Fruit fly (Drosophila melanogaster): ENCODE data around the gene Akh.

Gene Akh

DNA sequence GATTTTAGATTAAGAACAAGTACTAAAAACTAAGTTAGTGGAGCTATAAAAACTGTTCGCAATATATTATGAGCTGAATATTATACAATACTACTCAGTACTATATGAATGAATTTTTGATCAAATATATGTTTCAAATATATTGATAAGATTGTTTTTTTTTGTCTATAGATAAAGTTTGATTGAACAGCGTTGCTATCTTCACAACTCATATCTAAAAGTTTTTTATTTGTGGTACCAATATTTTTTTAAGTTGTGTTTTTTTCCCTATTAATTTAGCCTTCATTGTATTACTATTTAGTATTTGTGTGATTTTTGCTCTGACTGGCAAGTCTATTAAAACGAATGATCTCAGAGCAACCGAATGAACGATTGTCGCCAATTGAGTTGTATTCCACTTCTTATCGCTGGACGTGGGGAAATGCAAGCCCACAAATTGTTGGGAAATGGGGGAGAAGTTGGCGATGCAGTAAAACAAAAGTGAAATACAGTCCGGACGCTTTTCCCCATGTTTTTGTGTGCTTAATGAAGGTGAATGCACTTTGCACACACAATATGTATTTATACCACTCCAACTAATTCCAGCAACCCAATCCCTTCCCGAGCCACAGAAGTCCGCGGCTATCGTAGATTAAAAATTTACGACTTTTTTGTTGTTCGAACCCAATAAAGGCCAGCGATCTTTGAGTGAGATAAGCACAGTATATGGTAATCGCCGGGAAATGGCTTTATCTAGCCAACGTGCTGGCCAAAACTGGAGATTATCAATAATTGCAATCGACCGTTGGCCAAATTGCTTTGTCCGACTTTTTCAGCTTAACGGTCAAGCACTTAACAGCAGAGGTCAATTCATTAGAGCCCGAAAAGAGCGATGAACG is 24.5 kb upstream of the Akh start:
- TF ChIP-seq lab (GFP tag; optimal IDR thresholded peaks at IDR 0.05): peak; percentile 13
- no peak for TF ChIP-seq Chrac-16 (GFP tag; optimal IDR thresholded peaks at IDR 0.05)
- TF ChIP-seq CG2120 (GFP tag; optimal IDR thresholded peaks at IDR 0.05): peak; percentile 18
- 0 out of 3 replicates have a peak, but pooled peaks have one; percentile 13 for TF ChIP-seq gce (GFP tag; IDR thresholded peaks at IDR 0.05)
- peak; percentile 9; the same call in 1 of the 2 replicates for TF ChIP-seq CG32532 (GFP tag; IDR thresholded peaks at IDR 0.05)
- peak; percentile 22 for TF ChIP-seq CG2875 (GFP tag; optimal IDR thresholded peaks at IDR 0.05)
- peak in 1 of 2 experiments; percentile 3 for TF ChIP-seq Hr51 (GFP tag; optimal IDR thresholded peaks at IDR 0.05)
- no peak for TF ChIP-seq Meics (GFP tag; optimal IDR thresholded peaks at IDR 0.05)
- TF ChIP-seq CG34376 (GFP tag; optimal IDR thresholded peaks at IDR 0.05): peak; percentile 12
- TF ChIP-seq CG2678 (tag; optimal IDR thresholded peaks at IDR 0.05): peak; percentile 13
- TF ChIP-seq bab2 (GFP tag; optimal IDR thresholded peaks at IDR 0.05): no peak
- TF ChIP-seq ci (GFP tag; IDR thresholded peaks at IDR 0.05): peak; percentile 55; the same call in 2 of the 3 replicates
- TF ChIP-seq sc (optimal IDR thresholded peaks at IDR 0.05): no peak
- TF ChIP-seq sc (GFP tag; optimal IDR thresholded peaks at IDR 0.05): no peak
- peak; percentile 49 for TF ChIP-seq grn (GFP tag; optimal IDR thresholded peaks at IDR 0.05)
- peak; percentile 28 for TF ChIP-seq sens (GFP tag)
- peak; percentile 10 for TF ChIP-seq Fer3 (tag; optimal IDR thresholded peaks at IDR 0.05)
- TF ChIP-seq mld (GFP tag; IDR thresholded peaks at IDR 0.05; ENCODE audit: partially characterized antibody): 0 out of 3 replicates have a peak, but pooled peaks have one; percentile 34
- TF ChIP-seq CG15601 (tag; optimal IDR thresholded peaks at IDR 0.05): peak; percentile 16
- no peak for TF ChIP-seq dimm (GFP tag; IDR thresholded peaks at IDR 0.05)
- peak; percentile 37; the same call in 1 of the 2 replicates for TF ChIP-seq Drgx (GFP tag; IDR thresholded peaks at IDR 0.05)
- peak; percentile 3 for TF ChIP-seq CG2202 (tag; optimal IDR thresholded peaks at IDR 0.05)
- TF ChIP-seq CG32767 (GFP tag; IDR thresholded peaks at IDR 0.05): no peak
- TF ChIP-seq Med (GFP tag): peak; percentile 31
- peak; percentile 16 for TF ChIP-seq PHDP (tag; optimal IDR thresholded peaks at IDR 0.05)
- TF ChIP-seq exex (tag; optimal IDR thresholded peaks at IDR 0.05): peak; percentile 33

DNA sequence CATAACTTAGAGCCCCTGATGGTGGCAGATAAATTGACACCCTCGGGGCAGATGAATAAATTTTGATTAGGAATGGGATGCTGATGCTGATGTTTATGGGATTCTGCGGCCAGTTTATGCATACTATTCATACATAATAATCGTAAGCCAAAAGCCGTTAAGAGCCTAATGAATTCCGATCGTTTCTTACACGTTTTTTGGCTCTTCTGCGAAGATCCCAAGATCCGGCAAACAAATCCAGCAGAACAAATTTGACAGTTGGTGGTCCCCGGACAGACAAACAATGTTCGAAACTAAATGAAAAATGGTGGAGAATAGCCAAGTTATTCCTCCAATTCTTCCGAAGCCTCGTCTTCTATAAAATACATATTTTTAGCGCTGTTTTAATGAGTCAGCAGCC is 23.8 kb upstream of the Akh start:
- TF ChIP-seq Camta (GFP tag; optimal IDR thresholded peaks at IDR 0.05) (no peak), chinmo (GFP tag; IDR thresholded peaks at IDR 0.05; ENCODE audit: partially characterized antibody) (0 out of 4 replicates have a peak, but pooled peaks have one; percentile 59), CG13894 (tag; optimal IDR thresholded peaks at IDR 0.05) (peak; percentile 74), sd (tag; optimal IDR thresholded peaks at IDR 0.05) (peak; percentile 23), B-H1 (GFP tag; IDR thresholded peaks at IDR 0.05) (no peak), abd-A (tag; optimal IDR thresholded peaks at IDR 0.05) (peak; percentile 16), CG7786 (GFP tag; optimal IDR thresholded peaks at IDR 0.05) (no peak)

- TF ChIP-seq CG32772 (GFP tag; IDR thresholded peaks at IDR 0.05) (0 out of 2 replicates have a peak, but pooled peaks have one; percentile 11), Hr78 (GFP tag; optimal IDR thresholded peaks at IDR 0.05) (no peak), luna (GFP tag; optimal IDR thresholded peaks at IDR 0.05) (no peak), Blimp-1 (GFP tag; optimal IDR thresholded peaks at IDR 0.05) (peak; percentile 47), lbe (GFP tag; optimal IDR thresholded peaks at IDR 0.05) (no peak), CG15073 (GFP tag; optimal IDR thresholded peaks at IDR 0.05) (no peak), Stat92E (GFP tag; optimal IDR thresholded peaks at IDR 0.05) (peak in 1 of 3 experiments; percentile 3), maf-S (GFP tag; optimal IDR thresholded peaks at IDR 0.05) (no peak)
Measured at dm6 chr3L:4118339-4118738, 22.9 kb upstream of the Akh start.

All from whole organism, embryonic.